Fruit fly (Drosophila melanogaster) whole organism, adult: ENCODE results near the gene Apoltp.

Experiments
- CG11617 ChIP-seq: fragments of 200-800 bp; sonication (Bioruptor generic); optimal IDR thresholded peaks from 2 replicates; lab custom pipeline; 2017; ENCODE audit warnings: mild to moderate bottlenecking, missing biosample characterization, missing genetic modification reagents, missing genetic modification characterization
- CG5204 ChIP-seq: fragments of 200-800 bp; sonication (Bioruptor generic); optimal IDR thresholded peaks from 2 replicates; lab custom pipeline; 2016; ENCODE audit warnings: missing biosample characterization, missing genetic modification characterization
- Clk ChIP-seq: fragments of 200-800 bp; sonication (Bioruptor generic); optimal IDR thresholded peaks from 2 replicates; lab custom pipeline; 2017; ENCODE audit warnings: missing biosample characterization, missing genetic modification characterization
- Mnt ChIP-seq: fragments of 200-800 bp; sonication (Bioruptor generic); optimal IDR thresholded peaks from 2 replicates; lab custom pipeline; 2016; ENCODE audit warnings: missing biosample characterization, mild to moderate bottlenecking, missing genetic modification characterization
- cic ChIP-seq: fragments of 200-800 bp; sonication (Bioruptor generic); optimal IDR thresholded peaks from 2 replicates; lab custom pipeline; 2017; ENCODE audit warnings: missing biosample characterization, mild to moderate bottlenecking, missing genetic modification characterization, moderate library complexity
- toe ChIP-seq: fragments of 200-800 bp; sonication (Bioruptor generic); optimal IDR thresholded peaks from 2 replicates; lab custom pipeline; 2016; ENCODE audit warnings: missing biosample characterization, missing genetic modification characterization

- no peak for TF ChIP-seq Mnt (GFP tag; lab: Kevin White, UChicago)
- TF ChIP-seq cic (GFP tag; lab: Kevin White, UChicago) = no peak
- no peak for TF ChIP-seq toe (GFP tag; lab: Kevin White, UChicago)
- TF ChIP-seq CG5204 = no peak
- TF ChIP-seq CG11617 (GFP tag; lab: Kevin White, UChicago) = no peak
- TF ChIP-seq Clk (GFP tag; lab: Kevin White, UChicago) = no peak
These were observed 16.1 kb upstream of the Apoltp start for dm6 chr2L:9617908-9618307.
